Fruit fly (Drosophila melanogaster) whole organism, wandering third instar larva: Measurements from ENCODE around the gene CG17717.

Source experiments
- Abd-B ChIP-seq: fragments of >200 bp; optimal IDR thresholded peaks from 2 replicates; lab custom pipeline; 2017; ENCODE audit warnings: missing biosample characterization, missing genetic modification characterization
- CG32264 ChIP-seq: fragments of 200-800 bp; sonication (Bioruptor generic); optimal IDR thresholded peaks from 2 replicates; lab custom pipeline; 2016; ENCODE audit warnings: missing biosample characterization, missing genetic modification characterization
- CG9705 ChIP-seq: fragments of 200-800 bp; sonication (Bioruptor generic); optimal IDR thresholded peaks from 2 replicates; lab custom pipeline; 2018; ENCODE audit warnings: missing biosample characterization, mild to moderate bottlenecking, missing genetic modification characterization
- CrebA ChIP-seq: fragments of 200-800 bp; sonication (Bioruptor generic); optimal IDR thresholded peaks from 2 replicates; lab custom pipeline; 2016; ENCODE audit warnings: missing biosample characterization, mild to moderate bottlenecking, missing genetic modification characterization, borderline replicate concordance
- Dfd ChIP-seq: fragments of >200 bp; optimal IDR thresholded peaks from 2 replicates; lab custom pipeline; 2017; ENCODE audit warnings: missing biosample characterization, missing genetic modification characterization
- Dif ChIP-seq: fragments of 200-275, 200-300 bp; sonication (Bioruptor generic); optimal IDR thresholded peaks from 2 replicates; lab custom pipeline; 2018; ENCODE audit warnings: missing biosample characterization, missing genetic modification characterization; ENCODE audit not compliant: partially characterized antibody
- GATAd ChIP-seq: sonication (Bioruptor generic); optimal IDR thresholded peaks from 2 replicates; lab custom pipeline; 2016; ENCODE audit warnings: missing biosample characterization, missing genetic modification characterization
- HLH106 ChIP-seq: fragments of 200-800 bp; optimal IDR thresholded peaks from 3 replicates; lab custom pipeline; 2019; ENCODE audit warnings: missing biosample characterization, mild to moderate bottlenecking, missing genetic modification characterization, moderate library complexity
- Hnf4 ChIP-seq: fragments of 200-800 bp; sonication (Bioruptor generic); optimal IDR thresholded peaks from 2 replicates; lab custom pipeline; 2016; ENCODE audit warnings: missing biosample characterization, mild to moderate bottlenecking, missing genetic modification characterization
- Hr78 ChIP-seq: fragments of >200 bp; optimal IDR thresholded peaks from 2 replicates; lab custom pipeline; 2017; ENCODE audit warnings: missing biosample characterization, missing genetic modification characterization
- Hr83 ChIP-seq: fragments of 200-300 bp; sonication (Bioruptor generic); optimal IDR thresholded peaks from 2 replicates; lab custom pipeline; 2016; ENCODE audit warnings: missing biosample characterization, mild to moderate bottlenecking, missing genetic modification characterization, moderate library complexity; ENCODE audit not compliant: poor library complexity, severe bottlenecking
- Jra ChIP-seq: sonication (Bioruptor generic); optimal IDR thresholded peaks from 2 replicates; lab custom pipeline; 2016; ENCODE audit warnings: missing biosample characterization, missing genetic modification characterization
- Mio ChIP-seq: sonication (Bioruptor generic); optimal IDR thresholded peaks from 2 replicates; lab custom pipeline; 2016; ENCODE audit warnings: missing biosample characterization, missing genetic modification characterization
- Myc ChIP-seq: fragments of >200 bp; optimal IDR thresholded peaks from 2 replicates; lab custom pipeline; 2017
- N ChIP-seq: fragments of >200 bp; optimal IDR thresholded peaks from 2 replicates; lab custom pipeline; 2018; ENCODE audit warnings: missing biosample characterization, missing external identifiers, missing genetic modification characterization
- OdsH ChIP-seq: fragments of 200-800 bp; sonication (Bioruptor generic); optimal IDR thresholded peaks from 2 replicates; lab custom pipeline; 2016; ENCODE audit warnings: missing biosample characterization, mild to moderate bottlenecking, missing genetic modification characterization
- Rel ChIP-seq, 2 experiments: fragments of 200-800 bp; sonication (Bioruptor generic) in 1 of 2; optimal IDR thresholded peaks; 2 replicates in 1 of 2; 3 replicates in 1 of 2; lab custom pipeline; 2016 to 2019; ENCODE audit warnings: mild to moderate bottlenecking in 2 of 2, missing biosample characterization in 2 of 2, missing genetic modification characterization in 2 of 2, moderate library complexity in 1 of 2
- Sp1 ChIP-seq: fragments of 200-800 bp; sonication (Bioruptor generic); optimal IDR thresholded peaks from 3 replicates; lab custom pipeline; 2019; ENCODE audit warnings: missing biosample characterization, mild to moderate bottlenecking, missing genetic modification characterization, moderate library complexity
- Vsx2 ChIP-seq: fragments of 200-300, 225-300 bp; sonication (Bioruptor generic); optimal IDR thresholded peaks from 2 replicates; lab custom pipeline; 2018; ENCODE audit warnings: missing biosample characterization, missing genetic modification characterization; ENCODE audit not compliant: partially characterized antibody
- br ChIP-seq: fragments of 200-800 bp; sonication (Bioruptor generic); optimal IDR thresholded peaks from 2 replicates; lab custom pipeline; 2016; ENCODE audit warnings: missing biosample characterization, missing genetic modification characterization
- brk ChIP-seq: fragments of 200-800 bp; sonication (Bioruptor generic); optimal IDR thresholded peaks from 2 replicates; lab custom pipeline; 2016; ENCODE audit warnings: missing biosample characterization, mild to moderate bottlenecking, missing genetic modification characterization
- dl ChIP-seq, 2 experiments: fragments of 175-275, 200-275 bp in 1 of 2; fragments of 200-275 bp in 1 of 2; sonication (Bioruptor generic); optimal IDR thresholded peaks; lab custom pipeline; 2018; ENCODE audit warnings: mild to moderate bottlenecking in 2 of 2, missing biosample characterization in 2 of 2, missing genetic modification characterization in 2 of 2, moderate library complexity in 2 of 2; ENCODE audit not compliant: partially characterized antibody in 2 of 2, insufficient read depth in 1 of 2
- dmrt93B ChIP-seq: fragments of 200-800 bp; sonication (Bioruptor generic); optimal IDR thresholded peaks from 2 replicates; lab custom pipeline; 2018; ENCODE audit warnings: missing biosample characterization, mild to moderate bottlenecking, missing genetic modification characterization
- dsf ChIP-seq: sonication (Bioruptor generic); optimal IDR thresholded peaks from 2 replicates; lab custom pipeline; 2016; ENCODE audit warnings: missing biosample characterization, missing genetic modification characterization, borderline replicate concordance
- ey ChIP-seq: fragments of 200-800 bp; sonication (Bioruptor generic); optimal IDR thresholded peaks from 2 replicates; lab custom pipeline; 2016; ENCODE audit warnings: missing biosample characterization, missing genetic modification characterization
- foxo ChIP-seq, 2 experiments: fragments of 200-800 bp; sonication (Bioruptor generic); optimal IDR thresholded peaks; 2 replicates in 1 of 2; 3 replicates in 1 of 2; lab custom pipeline; 2016 to 2017; ENCODE audit warnings: missing biosample characterization in 2 of 2, missing genetic modification characterization in 2 of 2
- fru ChIP-seq: fragments of 200-800 bp; sonication (Bioruptor generic); optimal IDR thresholded peaks from 3 replicates; lab custom pipeline; 2016; ENCODE audit warnings: missing biosample characterization, mild to moderate bottlenecking, missing genetic modification characterization
- h ChIP-seq: fragments of 200-800 bp; sonication (Bioruptor generic); optimal IDR thresholded peaks from 3 replicates; lab custom pipeline; 2016; ENCODE audit warnings: missing biosample characterization, mild to moderate bottlenecking, missing genetic modification characterization
- jim ChIP-seq: fragments of 175-275, 200-325 bp; sonication (Bioruptor generic); optimal IDR thresholded peaks from 2 replicates; lab custom pipeline; 2016; ENCODE audit warnings: missing biosample characterization, mild to moderate bottlenecking, missing genetic modification characterization
- lola ChIP-seq: fragments of >200 bp; optimal IDR thresholded peaks from 2 replicates; lab custom pipeline; 2017; ENCODE audit warnings: missing biosample characterization, missing genetic modification characterization
- pan ChIP-seq: fragments of >200 bp; optimal IDR thresholded peaks from 2 replicates; lab custom pipeline; 2017
- psq ChIP-seq: fragments of 200-800 bp; sonication (Bioruptor generic); optimal IDR thresholded peaks from 3 replicates; lab custom pipeline; 2017; ENCODE audit warnings: missing biosample characterization, mild to moderate bottlenecking, missing genetic modification characterization, moderate library complexity
- rgr ChIP-seq: fragments of 200-800 bp; sonication (Bioruptor generic); optimal IDR thresholded peaks from 3 replicates; lab custom pipeline; 2016; ENCODE audit warnings: missing biosample characterization, mild to moderate bottlenecking, missing genetic modification characterization
- sage ChIP-seq: fragments of 200-800 bp; sonication (Bioruptor generic); optimal IDR thresholded peaks from 2 replicates; lab custom pipeline; 2016; ENCODE audit warnings: missing biosample characterization, mild to moderate bottlenecking, missing genetic modification characterization
- sv ChIP-seq: fragments of 200-800 bp; sonication (Bioruptor generic); optimal IDR thresholded peaks from 3 replicates; lab custom pipeline; 2016; ENCODE audit warnings: missing biosample characterization, missing genetic modification characterization
- tai ChIP-seq: sonication (Bioruptor generic); optimal IDR thresholded peaks from 2 replicates; lab custom pipeline; 2016; ENCODE audit warnings: missing biosample characterization, missing genetic modification characterization
- usp ChIP-seq: fragments of >200 bp; optimal IDR thresholded peaks from 2 replicates; lab custom pipeline; 2017; ENCODE audit warnings: missing biosample characterization, missing genetic modification characterization
- woc ChIP-seq: sonication (Bioruptor generic); optimal IDR thresholded peaks from 2 replicates; lab custom pipeline; 2016; ENCODE audit warnings: missing biosample characterization, mild to moderate bottlenecking, missing genetic modification characterization

Gene CG17717

dm6 chrX:6588990-6589389, at the start of gene CG17717:
Gene CG17717 (plus strand): TSS chrX:6589290.
- TF ChIP-seq dl (GFP tag; optimal IDR thresholded peaks at IDR 0.05; lab: Kevin White, UChicago; ENCODE audit: insufficient read depth in 1 of 2, partially characterized antibody in 2 of 2) (no peak), lola (no peak), CrebA (GFP tag; lab: Kevin White, UChicago) (no peak), Hnf4 (GFP tag; lab: Kevin White, UChicago) (no peak), h (GFP tag; lab: Kevin White, UChicago) (no peak), Abd-B (GFP tag; lab: Kevin White, UChicago) (no peak), Dif (GFP tag; lab: Kevin White, UChicago) (no peak), Dfd (no peak), rgr (GFP tag; lab: Kevin White, UChicago) (no peak), woc (GFP tag; lab: Kevin White, UChicago) (no peak), usp (no peak), Vsx2 (GFP tag; lab: Kevin White, UChicago) (no peak), dsf (GFP tag; lab: Kevin White, UChicago) (no peak), sv (no peak)
- TF ChIP-seq, all 38 proteins: peak for 0

- no peak for TF ChIP-seq Hr83
- TF ChIP-seq Sp1 (GFP tag; lab: Kevin White, UChicago), result peak; percentile 78
- TF ChIP-seq CrebA (GFP tag; lab: Kevin White, UChicago), result no peak
- no peak for TF ChIP-seq jim (GFP tag; lab: Kevin White, UChicago)
- TF ChIP-seq Rel (GFP tag; optimal IDR thresholded peaks at IDR 0.05; lab: Kevin White, UChicago), result no peak
- no peak for TF ChIP-seq Rel (tag; optimal IDR thresholded peaks at IDR 0.05; lab: Kevin White, UChicago)
- TF ChIP-seq lola, result no peak
- peak; percentile 61 for TF ChIP-seq dmrt93B (GFP tag; lab: Kevin White, UChicago)
- TF ChIP-seq OdsH, result peak; percentile 70
- no peak for TF ChIP-seq N (GFP tag; lab: Kevin White, UChicago)
- TF ChIP-seq Hnf4 (GFP tag; lab: Kevin White, UChicago), result peak; percentile 45
- TF ChIP-seq br (GFP tag; lab: Kevin White, UChicago), result peak; percentile 77
- no peak for TF ChIP-seq sv
- no peak for TF ChIP-seq sage (GFP tag; lab: Kevin White, UChicago)
- TF ChIP-seq tai, result no peak
- TF ChIP-seq Dif (GFP tag; lab: Kevin White, UChicago), result no peak
- no peak for TF ChIP-seq pan (lab: Kevin White, UChicago)
- TF ChIP-seq dsf (GFP tag; lab: Kevin White, UChicago), result no peak
- no peak for TF ChIP-seq usp
- peak; percentile 72 for TF ChIP-seq psq (GFP tag; lab: Kevin White, UChicago)
- peak; percentile 20 for TF ChIP-seq Jra (GFP tag; lab: Kevin White, UChicago)
- TF ChIP-seq foxo (GFP tag; optimal IDR thresholded peaks at IDR 0.05; lab: Kevin White, UChicago), result peak in 1 of 2 experiments; percentile 76
- TF ChIP-seq dl (GFP tag; optimal IDR thresholded peaks at IDR 0.05; lab: Kevin White, UChicago; ENCODE audit: insufficient read depth in 1 of 2, partially characterized antibody in 2 of 2), result no peak
- peak; percentile 82 for TF ChIP-seq woc (GFP tag; lab: Kevin White, UChicago)
- peak; percentile 81 for TF ChIP-seq fru (GFP tag; lab: Kevin White, UChicago)
- no peak for TF ChIP-seq Dfd
- no peak for TF ChIP-seq Myc (lab: Kevin White, UChicago)
- peak; percentile 60 for TF ChIP-seq rgr (GFP tag; lab: Kevin White, UChicago)
- TF ChIP-seq HLH106, result peak; percentile 70
- TF ChIP-seq Hr78 (GFP tag; lab: Kevin White, UChicago), result no peak
- TF ChIP-seq brk, result no peak
- no peak for TF ChIP-seq CG32264 (GFP tag; lab: Kevin White, UChicago)
- TF ChIP-seq h (GFP tag; lab: Kevin White, UChicago), result peak; percentile 74
- TF ChIP-seq Vsx2 (GFP tag; lab: Kevin White, UChicago), result no peak
- no peak for TF ChIP-seq Abd-B (GFP tag; lab: Kevin White, UChicago)
- TF ChIP-seq GATAd (GFP tag; lab: Kevin White, UChicago), result no peak
- no peak for TF ChIP-seq Mio (GFP tag; lab: Kevin White, UChicago)
- TF ChIP-seq ey (GFP tag; lab: Kevin White, UChicago), result peak; percentile 78
- no peak for TF ChIP-seq CG9705 (GFP tag; lab: Kevin White, UChicago)
Measured at dm6 chrX:6540215-6540821, 48.8 kb upstream of the CG17717 start, which contains the start of gene CG34417. Gene CG34417 (plus strand): TSS chrX:6540771.
